Worm (Caenorhabditis elegans): ENCODE data around the gene srh-37.

DNA sequence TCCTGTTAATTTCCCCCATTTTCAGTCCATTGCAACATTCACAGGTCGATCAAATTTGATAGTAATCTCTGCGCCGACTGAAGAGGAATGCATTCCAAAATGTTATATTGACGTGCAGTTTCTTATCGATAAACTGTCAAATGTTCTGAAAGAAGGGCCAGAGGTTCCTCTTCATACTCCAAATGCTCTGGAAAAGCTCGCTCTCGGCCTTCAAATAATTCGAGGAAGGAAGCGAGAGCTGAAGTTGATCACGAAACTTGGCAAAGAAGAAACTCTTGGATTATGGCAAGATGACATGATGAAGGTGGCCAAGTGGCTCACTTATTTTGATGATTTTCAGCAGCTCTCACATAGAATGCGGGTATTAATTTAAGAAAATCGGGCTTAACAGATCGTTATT, 33.3 kb downstream of the srh-37 start:
- TF ChIP-seq elt-1 (tag; optimal IDR thresholded peaks at IDR 0.05): no peak
- TF ChIP-seq ztf-11 (tag; optimal IDR thresholded peaks at IDR 0.05): no peak
- no peak for TF ChIP-seq pqm-1 (tag; optimal IDR thresholded peaks at IDR 0.05)
- no peak for TF ChIP-seq nhr-28 (tag; optimal IDR thresholded peaks at IDR 0.05)
- no peak for TF ChIP-seq fkh-10 (GFP tag; optimal IDR thresholded peaks at IDR 0.05)
- TF ChIP-seq unc-62 (GFP tag; optimal IDR thresholded peaks at IDR 0.05): no peak
- TF ChIP-seq egl-5 (tag; optimal IDR thresholded peaks at IDR 0.05): no peak
- no peak for TF ChIP-seq daf-12 (tag; optimal IDR thresholded peaks at IDR 0.05)
- no peak for TF ChIP-seq ama-1 (optimal IDR thresholded peaks at IDR 0.05)
